Fruit fly (Drosophila melanogaster): Measurements from ENCODE around the gene Grl62a.

Gene Grl62a

dm6 chr3L:2021858-2022257 is at the start of gene Grl62a:
Gene Grl62a, minus strand, starts transcription at chr3L:2021958.
- no peak for TF ChIP-seq ind (GFP tag; optimal IDR thresholded peaks at IDR 0.05)
- no peak for TF ChIP-seq Fer2 (tag; optimal IDR thresholded peaks at IDR 0.05)
- no peak for TF ChIP-seq CG32767 (GFP tag; IDR thresholded peaks at IDR 0.05)
- TF ChIP-seq GATAe (GFP tag; conservative IDR thresholded peaks at IDR 0.05), result no peak

- TF ChIP-seq CG10959 (GFP tag; IDR thresholded peaks at IDR 0.05) (no peak), Nf-YC (tag; optimal IDR thresholded peaks at IDR 0.05) (no peak), ERR (GFP tag; optimal IDR thresholded peaks at IDR 0.05) (no peak), CG32532 (GFP tag; IDR thresholded peaks at IDR 0.05) (no peak), odd (GFP tag; optimal IDR thresholded peaks at IDR 0.05) (no peak), CoRest (tag; optimal IDR thresholded peaks at IDR 0.05) (no peak), Deaf1 (tag; optimal IDR thresholded peaks at IDR 0.05) (no peak), Ssrp (tag; optimal IDR thresholded peaks at IDR 0.05) (no peak), toy (GFP tag; IDR thresholded peaks at IDR 0.05) (no peak), CG15601 (tag; optimal IDR thresholded peaks at IDR 0.05) (no peak), pros (GFP tag; optimal IDR thresholded peaks at IDR 0.05) (no peak), kni (GFP tag; optimal IDR thresholded peaks at IDR 0.05) (no peak), D (optimal IDR thresholded peaks at IDR 0.05) (no peak), D (GFP tag; optimal IDR thresholded peaks at IDR 0.05) (no peak), CG1529 (GFP tag; optimal IDR thresholded peaks at IDR 0.05) (no peak), Bteb2 (GFP tag; optimal IDR thresholded peaks at IDR 0.05) (no peak), tin (GFP tag; optimal IDR thresholded peaks at IDR 0.05) (no peak), peb (GFP tag; IDR thresholded peaks at IDR 0.05) (no peak), D19B (GFP tag; optimal IDR thresholded peaks at IDR 0.05) (no peak), ken (GFP tag; IDR thresholded peaks at IDR 0.05) (no peak)
Measured at dm6 chr3L:2038124-2038523, 16.4 kb upstream of the Grl62a start, which contains the start of gene CG42355. Gene CG42355, minus strand, starts transcription at chr3L:2038224.

DNA sequence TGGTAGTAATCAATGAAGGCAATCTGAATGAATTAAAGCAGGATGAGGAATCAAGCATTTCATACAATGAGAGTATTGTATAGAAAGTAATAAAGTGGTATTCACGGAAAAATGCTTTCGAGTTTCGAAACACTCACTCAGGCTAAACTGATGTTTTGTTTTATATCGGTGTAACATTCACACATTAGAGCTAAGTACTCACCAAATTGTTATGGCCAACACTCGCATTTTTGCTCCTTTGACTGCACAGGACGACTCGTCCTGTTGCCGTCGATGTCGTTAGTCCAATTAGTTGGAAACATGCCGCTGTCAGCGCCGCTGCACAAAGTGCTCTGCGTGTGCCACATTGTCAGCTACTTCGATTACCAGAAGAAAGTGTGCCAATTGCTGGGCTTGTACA is 4.9 kb upstream of the Grl62a start, which contains the start of gene Grl62c:
Grl62c (plus strand) TSS at position 301 of the 400 bp plus-strand sequence.
- TF ChIP-seq ase (GFP tag; IDR thresholded peaks at IDR 0.05) (no peak), CG15696 (tag; optimal IDR thresholded peaks at IDR 0.05) (no peak), sna (GFP tag; IDR thresholded peaks at IDR 0.05; ENCODE audit: partially characterized antibody) (no peak), rib (GFP tag; IDR thresholded peaks at IDR 0.05) (no peak), Ets65A (GFP tag) (peak; percentile 21), run (tag; optimal IDR thresholded peaks at IDR 0.05) (no peak), CG8924 (tag; optimal IDR thresholded peaks at IDR 0.05) (no peak), CG17385 (GFP tag; optimal IDR thresholded peaks at IDR 0.05) (no peak), CG3065 (GFP tag; optimal IDR thresholded peaks at IDR 0.05) (no peak)

DNA sequence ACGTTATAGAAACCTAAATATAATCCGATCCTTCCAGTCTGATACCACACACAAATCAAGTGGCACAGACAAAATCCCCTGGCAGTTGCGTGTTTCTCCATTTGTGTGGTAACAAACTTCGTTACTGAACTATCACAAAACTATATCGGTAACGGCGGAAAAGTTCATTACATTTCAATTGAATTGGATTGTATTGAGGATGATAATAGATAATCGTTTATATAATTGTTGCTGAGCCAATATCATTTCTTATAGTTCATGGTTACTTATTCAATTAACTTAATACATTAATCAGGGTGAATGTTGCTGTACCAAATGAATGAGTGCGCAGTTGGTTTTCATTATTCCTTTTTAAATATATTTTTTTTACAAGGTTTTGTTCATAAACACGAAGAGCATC is 1.5 kb upstream of the Grl62a start, which contains the start of gene Grl62b:
Grl62b (minus strand) TSS at position 101 of the 400 bp plus-strand sequence.
- TF ChIP-seq CG16863 (GFP tag; optimal IDR thresholded peaks at IDR 0.05), result no peak
- no peak for TF ChIP-seq HmgD (GFP tag; optimal IDR thresholded peaks at IDR 0.05)
- no peak for TF ChIP-seq Lpt (GFP tag; optimal IDR thresholded peaks at IDR 0.05)
- TF ChIP-seq CG7928 (GFP tag; optimal IDR thresholded peaks at IDR 0.05), result no peak
- no peak for TF ChIP-seq fd102C (GFP tag; optimal IDR thresholded peaks at IDR 0.05)
- no peak for TF ChIP-seq chn (GFP tag; optimal IDR thresholded peaks at IDR 0.05)
- no peak for TF ChIP-seq Eip74EF (GFP tag; optimal IDR thresholded peaks at IDR 0.05)
- TF ChIP-seq CG14965 (GFP tag; optimal IDR thresholded peaks at IDR 0.05; ENCODE audit: borderline replicate concordance), result no peak
- TF ChIP-seq CG6683 (GFP tag; optimal IDR thresholded peaks at IDR 0.05), result no peak
- TF ChIP-seq CG17912 (GFP tag; optimal IDR thresholded peaks at IDR 0.05), result no peak
- TF ChIP-seq CG4424 (GFP tag; optimal IDR thresholded peaks at IDR 0.05), result no peak
- TF ChIP-seq CoRest (tag; optimal IDR thresholded peaks at IDR 0.05), result no peak
- no peak for TF ChIP-seq fd64A (GFP tag; optimal IDR thresholded peaks at IDR 0.05)
- TF ChIP-seq gsb-n (tag; optimal IDR thresholded peaks at IDR 0.05), result no peak
- no peak for TF ChIP-seq CG30403 (GFP tag; optimal IDR thresholded peaks at IDR 0.05)
- no peak for TF ChIP-seq wor (GFP tag; IDR thresholded peaks at IDR 0.05)
- TF ChIP-seq HLH3B (GFP tag; IDR thresholded peaks at IDR 0.05), result no peak

Measured in whole organism, embryonic.